Fruit fly (Drosophila melanogaster) whole organism, embryonic: ENCODE data around the gene Cpr62Bc.

ENCODE experiments used
- Adf1 ChIP-seq: fragments of 200-800 bp; sonication (Bioruptor generic); IDR thresholded peaks from 2 replicates; pipeline ENCODE4 v1.3.6; 2022; ENCODE audit warnings: missing biosample characterization, missing genetic modification characterization
- Awh ChIP-seq: fragments of 200-800 bp; sonication (Bioruptor generic); IDR thresholded peaks from 2 replicates; pipeline ENCODE4, ENCODE4 v1.3.6; 2022; ENCODE audit warnings: missing biosample characterization, missing genetic modification characterization
- CG11085 ChIP-seq: fragments of 200-800 bp; sonication (Bioruptor generic); IDR thresholded peaks from 2 replicates; pipeline ENCODE4 v1.3.6; 2022; ENCODE audit warnings: missing biosample characterization, missing genetic modification characterization
- CG12071 ChIP-seq: fragments of 200-800 bp; sonication (Bioruptor generic); optimal IDR thresholded peaks from 3 replicates; lab custom pipeline; 2018; ENCODE audit warnings: missing biosample characterization, mild to moderate bottlenecking, missing genetic modification characterization
- CG12391 ChIP-seq: fragments of 200-800 bp; sonication (Bioruptor generic); optimal IDR thresholded peaks from 3 replicates; lab custom pipeline; 2018; ENCODE audit warnings: missing biosample characterization, mild to moderate bottlenecking, missing genetic modification characterization, moderate library complexity
- CG1647 ChIP-seq: fragments of 200-800 bp; sonication (Bioruptor generic); optimal IDR thresholded peaks from 3 replicates; lab custom pipeline; 2016; ENCODE audit warnings: missing biosample characterization, missing genetic modification characterization
- CG18764 ChIP-seq: fragments of 200-800 bp; sonication (Bioruptor generic); optimal IDR thresholded peaks from 3 replicates; lab custom pipeline; 2016; ENCODE audit warnings: missing biosample characterization, missing genetic modification characterization
- CG2678 ChIP-seq: fragments of 200-800 bp; sonication (Bioruptor generic); optimal IDR thresholded peaks from 3 replicates; lab custom pipeline; 2019; ENCODE audit warnings: missing biosample characterization, mild to moderate bottlenecking, missing genetic modification characterization, moderate library complexity
- CG2875 ChIP-seq: fragments of 200-800 bp; sonication (Bioruptor generic); optimal IDR thresholded peaks from 2 replicates; lab custom pipeline; 2017; ENCODE audit warnings: missing biosample characterization, mild to moderate bottlenecking, missing genetic modification characterization, missing genetic modification reagents
- CG3065 ChIP-seq: fragments of 200-800 bp; sonication (Bioruptor generic); optimal IDR thresholded peaks from 2 replicates; lab custom pipeline; 2016; ENCODE audit warnings: missing biosample characterization, missing genetic modification characterization
- CG4424 ChIP-seq: fragments of 200-800 bp; sonication (Bioruptor generic); optimal IDR thresholded peaks from 3 replicates; lab custom pipeline; 2016; ENCODE audit warnings: missing biosample characterization, missing genetic modification characterization
- CG4730 ChIP-seq: fragments of 200-800 bp; sonication (Bioruptor generic); IDR thresholded peaks from 2 replicates; pipeline ENCODE4 v1.3.6; 2022; ENCODE audit warnings: missing biosample characterization, missing genetic modification characterization
- CG7987 ChIP-seq: fragments of 200-800 bp; sonication (Bioruptor generic); optimal IDR thresholded peaks from 2 replicates; lab custom pipeline; 2018; ENCODE audit warnings: missing biosample characterization, mild to moderate bottlenecking, missing genetic modification characterization, moderate library complexity
- CG9932 ChIP-seq: fragments of 200-800 bp; sonication (Bioruptor generic); IDR thresholded peaks from 2 replicates; pipeline ENCODE4 v1.3.6; 2022; ENCODE audit warnings: missing biosample characterization, missing genetic modification characterization
- CHES-1-like ChIP-seq: fragments of 200-800 bp; sonication (Bioruptor generic); optimal IDR thresholded peaks from 2 replicates; lab custom pipeline; 2016; ENCODE audit warnings: missing biosample characterization, missing genetic modification characterization
- Chrac-16 ChIP-seq: fragments of 200-800 bp; sonication (Bioruptor generic); optimal IDR thresholded peaks from 3 replicates; lab custom pipeline; 2016; ENCODE audit warnings: missing biosample characterization, missing genetic modification characterization
- D19A ChIP-seq: fragments of 200-800 bp; optimal IDR thresholded peaks from 3 replicates; lab custom pipeline; 2019; ENCODE audit warnings: missing biosample characterization, mild to moderate bottlenecking, missing genetic modification characterization, moderate library complexity
- Deaf1 ChIP-seq: fragments of 200-800 bp; optimal IDR thresholded peaks from 3 replicates; lab custom pipeline; 2019; ENCODE audit warnings: missing biosample characterization, mild to moderate bottlenecking, missing genetic modification characterization, moderate library complexity
- Dip2 ChIP-seq: fragments of 200-800 bp; sonication (Bioruptor generic); IDR thresholded peaks from 2 replicates; pipeline ENCODE4 v1.3.6; 2022; ENCODE audit warnings: missing biosample characterization, missing genetic modification characterization
- Fer1 ChIP-seq: fragments of 200-800 bp; sonication (Bioruptor generic); optimal IDR thresholded peaks from 2 replicates; lab custom pipeline; 2017; ENCODE audit warnings: missing biosample characterization, mild to moderate bottlenecking, missing genetic modification characterization
- HHEX ChIP-seq: fragments of 200-800 bp; sonication (Bioruptor generic); optimal IDR thresholded peaks from 3 replicates; lab custom pipeline; 2017; ENCODE audit warnings: missing biosample characterization, mild to moderate bottlenecking, missing genetic modification characterization, missing genetic modification reagents
- HLH4C ChIP-seq: fragments of 200-800 bp; sonication (Bioruptor generic); IDR thresholded peaks from 3 replicates; pipeline ENCODE4 v1.3.6; 2022; ENCODE audit warnings: missing biosample characterization, missing genetic modification characterization; ENCODE audit not compliant: partially characterized antibody
- Hr78 ChIP-seq, 2 experiments: fragments of 200-800 bp in 1 of 2; fragments of >200 bp in 1 of 2; sonication (Bioruptor generic) in 1 of 2; optimal IDR thresholded peaks; 2 replicates each; lab custom pipeline; 2017 to 2019; ENCODE audit warnings: missing biosample characterization in 2 of 2, missing genetic modification characterization in 2 of 2, mild to moderate bottlenecking in 1 of 2, moderate library complexity in 1 of 2
- Lhr ChIP-seq: fragments of 200-800 bp; sonication (Bioruptor generic); optimal IDR thresholded peaks from 3 replicates; lab custom pipeline; 2017; ENCODE audit warnings: mild to moderate bottlenecking, missing biosample characterization, missing genetic modification reagents, missing genetic modification characterization
- NC2α ChIP-seq: fragments of 200-800 bp; sonication (Bioruptor generic); optimal IDR thresholded peaks from 2 replicates; lab custom pipeline; 2016; ENCODE audit warnings: missing biosample characterization, missing genetic modification characterization
- NFAT ChIP-seq: fragments of 200-800 bp; sonication (Bioruptor generic); IDR thresholded peaks from 2 replicates; pipeline ENCODE4 v1.3.6; 2022; ENCODE audit warnings: missing biosample characterization, missing genetic modification characterization
- NK7.1 ChIP-seq: fragments of 200-800 bp; sonication (Bioruptor generic); optimal IDR thresholded peaks from 3 replicates; lab custom pipeline; 2016; ENCODE audit warnings: missing biosample characterization, missing genetic modification characterization
- Nf-YC ChIP-seq: fragments of 200-800 bp; optimal IDR thresholded peaks from 3 replicates; lab custom pipeline; 2019; ENCODE audit warnings: missing biosample characterization, mild to moderate bottlenecking, missing genetic modification characterization, moderate library complexity
- Sin3A ChIP-seq: fragments of >200 bp; optimal IDR thresholded peaks from 2 replicates; lab custom pipeline; 2018
- Ssrp ChIP-seq: fragments of 200-800 bp; sonication (Bioruptor generic); optimal IDR thresholded peaks from 2 replicates; lab custom pipeline; 2018; ENCODE audit warnings: missing biosample characterization, mild to moderate bottlenecking, missing genetic modification characterization, moderate library complexity
- ab ChIP-seq: fragments of 200-800 bp; sonication (Bioruptor generic); optimal IDR thresholded peaks from 2 replicates; lab custom pipeline; 2016; ENCODE audit warnings: missing biosample characterization, missing genetic modification characterization
- bbx ChIP-seq: fragments of 200-800 bp; sonication (Bioruptor generic); IDR thresholded peaks from 2 replicates; pipeline ENCODE4 v1.3.6; 2022; ENCODE audit warnings: missing biosample characterization, missing genetic modification characterization; ENCODE audit not compliant: partially characterized antibody
- bigmax ChIP-seq: fragments of 200-800 bp; sonication (Bioruptor generic); optimal IDR thresholded peaks from 2 replicates; lab custom pipeline; 2018; ENCODE audit warnings: missing biosample characterization, mild to moderate bottlenecking, missing genetic modification characterization
- cato ChIP-seq: fragments of 200-800 bp; sonication (Bioruptor generic); optimal IDR thresholded peaks from 2 replicates; lab custom pipeline; 2016; ENCODE audit warnings: missing biosample characterization, missing genetic modification characterization, borderline replicate concordance
- crp ChIP-seq, 2 experiments: fragments of 200-800 bp; sonication (Bioruptor generic); optimal IDR thresholded peaks; 2 replicates in 1 of 2; 3 replicates in 1 of 2; lab custom pipeline; 2017; ENCODE audit warnings: missing biosample characterization in 2 of 2, missing genetic modification characterization in 2 of 2, mild to moderate bottlenecking in 1 of 2, moderate library complexity in 1 of 2
- dysf ChIP-seq: fragments of 200-800 bp; sonication (Bioruptor generic); IDR thresholded peaks from 3 replicates; pipeline ENCODE4 v1.3.6; 2022; ENCODE audit warnings: missing biosample characterization, missing genetic modification characterization
- esg ChIP-seq: fragments of 200-800 bp; sonication (Bioruptor generic); conservative IDR thresholded peaks from 2 replicates; pipeline ENCODE4 v1.3.6; 2022; ENCODE audit warnings: missing biosample characterization, missing genetic modification characterization
- gce ChIP-seq: fragments of 200-800 bp; sonication (Bioruptor generic); IDR thresholded peaks from 3 replicates; pipeline ENCODE4 v1.3.6; 2022; ENCODE audit warnings: missing biosample characterization, missing genetic modification characterization
- jumu ChIP-seq: fragments of 200-800 bp; sonication (Bioruptor generic); optimal IDR thresholded peaks from 3 replicates; lab custom pipeline; 2016; ENCODE audit warnings: missing biosample characterization, missing genetic modification characterization
- kni ChIP-seq: fragments of 200-800 bp; sonication (Bioruptor generic); optimal IDR thresholded peaks from 3 replicates; lab custom pipeline; 2017; ENCODE audit warnings: mild to moderate bottlenecking, missing biosample characterization, missing genetic modification reagents, missing genetic modification characterization
- luna ChIP-seq: fragments of 200-800 bp; sonication (Bioruptor generic); optimal IDR thresholded peaks from 2 replicates; lab custom pipeline; 2016; ENCODE audit warnings: missing biosample characterization, missing genetic modification characterization
- pita ChIP-seq: fragments of 200-800 bp; sonication (Bioruptor generic); optimal IDR thresholded peaks from 2 replicates; lab custom pipeline; 2017; ENCODE audit warnings: missing biosample characterization, mild to moderate bottlenecking, missing genetic modification characterization
- pros ChIP-seq: fragments of 200-800 bp; sonication (Bioruptor generic); optimal IDR thresholded peaks from 3 replicates; lab custom pipeline; 2019; ENCODE audit warnings: missing biosample characterization, mild to moderate bottlenecking, missing genetic modification characterization, moderate library complexity
- ro ChIP-seq: fragments of 200-800 bp; sonication (Bioruptor generic); IDR thresholded peaks from 2 replicates; pipeline ENCODE4 v1.3.6; 2022; ENCODE audit warnings: missing biosample characterization, missing genetic modification characterization
- scrt ChIP-seq: fragments of 200-800 bp; sonication (Bioruptor generic); optimal IDR thresholded peaks from 2 replicates; lab custom pipeline; 2018; ENCODE audit warnings: missing biosample characterization, mild to moderate bottlenecking, missing genetic modification characterization, moderate library complexity
- sens ChIP-seq: fragments of 200-800 bp; sonication (Bioruptor generic); peaks from one replicate; lab custom pipeline; 2016; ENCODE audit warnings: missing biosample characterization, missing genetic modification characterization
- tgo ChIP-seq: fragments of 200-800 bp; sonication (Bioruptor generic); IDR thresholded peaks from 3 replicates; pipeline ENCODE4 v1.3.6; 2022; ENCODE audit warnings: missing biosample characterization, missing genetic modification characterization
- unpg ChIP-seq: fragments of 200-800 bp; sonication (Bioruptor generic); optimal IDR thresholded peaks from 3 replicates; lab custom pipeline; 2018; ENCODE audit warnings: missing biosample characterization, mild to moderate bottlenecking, missing genetic modification characterization, moderate library complexity
- zen2 ChIP-seq: fragments of 200-800 bp; sonication (Bioruptor generic); IDR thresholded peaks from 3 replicates; pipeline ENCODE4 v1.3.6; 2022; ENCODE audit warnings: missing biosample characterization, missing genetic modification characterization; ENCODE audit not compliant: partially characterized antibody
- zfh1 ChIP-seq: fragments of 200-800 bp; sonication (Bioruptor generic); IDR thresholded peaks from 3 replicates; pipeline ENCODE4 v1.3.6; 2022; ENCODE audit warnings: missing biosample characterization, missing genetic modification characterization

Gene Cpr62Bc

DNA sequence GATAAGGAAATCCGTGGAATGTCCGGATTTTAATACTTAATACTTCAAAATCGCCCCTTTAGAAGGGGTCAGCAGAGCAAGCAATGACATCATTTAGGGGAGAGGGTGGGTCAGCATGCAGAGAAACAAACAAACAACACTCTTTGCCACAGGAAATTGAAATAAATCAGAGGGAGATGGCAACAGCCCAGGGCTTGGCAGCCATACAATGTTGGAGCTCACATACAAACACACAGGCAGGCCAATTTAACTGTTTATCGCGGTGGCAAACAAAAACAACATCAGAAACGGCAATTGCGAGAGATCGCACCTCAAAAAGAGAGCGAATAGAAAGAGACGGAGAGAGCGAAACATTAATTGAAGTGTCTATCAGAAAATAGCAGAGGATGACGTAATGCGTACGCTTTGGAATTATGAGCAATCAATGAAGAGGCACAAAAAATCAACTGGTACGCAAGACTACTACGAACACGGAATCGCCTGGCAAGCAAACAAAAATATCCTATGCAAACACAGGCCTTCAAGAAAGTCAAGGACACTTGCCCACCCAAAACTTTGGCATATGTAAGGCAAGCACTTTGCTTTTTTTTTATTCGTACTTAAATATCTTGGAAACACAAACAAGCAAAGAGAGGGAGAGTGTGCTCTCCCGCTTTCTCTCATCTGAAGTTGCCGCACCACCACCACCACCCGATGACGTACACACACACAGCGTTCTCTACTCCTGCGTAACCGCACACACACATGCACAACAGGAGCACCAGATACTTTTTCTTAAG, 47.5 kb downstream of the Cpr62Bc start (continued):
- TF ChIP-seq esg, result no peak
- peak; percentile 55 for TF ChIP-seq CG7987 (GFP tag; lab: Kevin White, UChicago)
- TF ChIP-seq Chrac-16 (GFP tag; lab: Kevin White, UChicago), result no peak
- TF ChIP-seq CHES-1-like (GFP tag; lab: Kevin White, UChicago), result peak; percentile 32
- no peak for TF ChIP-seq crp (GFP tag; optimal IDR thresholded peaks at IDR 0.05; lab: Kevin White, UChicago)
- no peak for TF ChIP-seq zen2 (GFP tag; lab: Robert Waterston, UW)
- peak; percentile 64 for TF ChIP-seq kni
- peak; percentile 67 for TF ChIP-seq pros (GFP tag; lab: Kevin White, UChicago)
- peak; percentile 28 for TF ChIP-seq sens (GFP tag; lab: Kevin White, UChicago)
- TF ChIP-seq dysf (GFP tag; lab: Robert Waterston, UW), result peak; percentile 30; the same call in 1 of the 3 replicates
- no peak for TF ChIP-seq CG12391 (tag; lab: Kevin White, UChicago)
- TF ChIP-seq CG4730 (GFP tag; lab: Robert Waterston, UW), result no peak
- TF ChIP-seq CG9932 (GFP tag; lab: Robert Waterston, UW), result peak; percentile 50; the same call in 1 of the 2 replicates
- no peak for TF ChIP-seq NFAT
- TF ChIP-seq zfh1 (GFP tag; lab: Robert Waterston, UW), result 0 out of 3 replicates have a peak, but pooled peaks have one; percentile 32
- no peak for TF ChIP-seq pita (GFP tag; lab: Kevin White, UChicago)
- TF ChIP-seq Nf-YC, result no peak
- TF ChIP-seq CG11085 (GFP tag; lab: Robert Waterston, UW), result no peak
- TF ChIP-seq Lhr, result no peak
- TF ChIP-seq CG2875, result no peak
- peak; percentile 57 for TF ChIP-seq Fer1
- TF ChIP-seq NK7.1, result no peak
- peak; percentile 62 for TF ChIP-seq scrt (GFP tag; lab: Kevin White, UChicago)
- TF ChIP-seq Sin3A (lab: Kevin White, UChicago), result no peak
- peak; percentile 42 for TF ChIP-seq CG2678 (tag; lab: Kevin White, UChicago)
- TF ChIP-seq luna, result no peak
- TF ChIP-seq Hr78 (GFP tag; optimal IDR thresholded peaks at IDR 0.05; lab: Kevin White, UChicago), result peak in 1 of 2 experiments; percentile 71
- no peak for TF ChIP-seq bigmax
- TF ChIP-seq ro (GFP tag; lab: Robert Waterston, UW), result no peak
- TF ChIP-seq unpg, result no peak
- no peak for TF ChIP-seq D19A (tag; lab: Kevin White, UChicago)
- no peak for TF ChIP-seq Dip2 (GFP tag; lab: Robert Waterston, UW)
- no peak for TF ChIP-seq CG1647
- no peak for TF ChIP-seq CG4424
- TF ChIP-seq Awh (GFP tag; lab: Robert Waterston, UW), result no peak
- TF ChIP-seq CG3065, result no peak
- TF ChIP-seq ab (GFP tag; lab: Kevin White, UChicago), result peak; percentile 27
- peak; percentile 71 for TF ChIP-seq CG12071 (GFP tag; lab: Kevin White, UChicago)
- TF ChIP-seq HLH4C (GFP tag; lab: Robert Waterston, UW), result no peak
- TF ChIP-seq Ssrp (tag; lab: Kevin White, UChicago), result no peak
- peak; percentile 27 for TF ChIP-seq HHEX (GFP tag; lab: Kevin White, UChicago)
- peak; percentile 64 for TF ChIP-seq Adf1 (GFP tag; lab: Robert Waterston, UW)
- TF ChIP-seq Deaf1 (tag; lab: Kevin White, UChicago), result no peak
- peak; percentile 35; the same call in 1 of the 2 replicates for TF ChIP-seq bbx (GFP tag; lab: Robert Waterston, UW)
- no peak for TF ChIP-seq cato (GFP tag; lab: Kevin White, UChicago)
- TF ChIP-seq tgo, result no peak
- no peak for TF ChIP-seq CG18764 (GFP tag; lab: Kevin White, UChicago)
- no peak for TF ChIP-seq NC2α (GFP tag; lab: Kevin White, UChicago)
- no peak for TF ChIP-seq gce (GFP tag; lab: Robert Waterston, UW)
- no peak for TF ChIP-seq jumu
